Fruit fly (Drosophila melanogaster) Kc167 (cell line): Measurements from ENCODE around the gene Elp3.

Experiments used
- Myc ChIP-seq: fragments of >200 bp; optimal IDR thresholded peaks from 2 replicates; lab custom pipeline; 2017; ENCODE audit warnings: missing external identifiers
- Sin3A ChIP-seq: fragments of >200 bp; optimal IDR thresholded peaks from 2 replicates; lab custom pipeline; 2018; ENCODE audit warnings: missing external identifiers
- h ChIP-seq: fragments of >200 bp; optimal IDR thresholded peaks from 3 replicates; lab custom pipeline; 2018; ENCODE audit warnings: missing external identifiers
- insv ChIP-seq: fragments of >200 bp; optimal IDR thresholded peaks from 3 replicates; lab custom pipeline; 2018; ENCODE audit warnings: missing external identifiers
- psq ChIP-seq: fragments of >200 bp; optimal IDR thresholded peaks from 2 replicates; lab custom pipeline; 2017; ENCODE audit warnings: missing external identifiers
- ttk ChIP-seq: sonication (Bioruptor generic); optimal IDR thresholded peaks from 2 replicates; lab custom pipeline; 2017; ENCODE audit warnings: missing external identifiers

Gene Elp3

DNA sequence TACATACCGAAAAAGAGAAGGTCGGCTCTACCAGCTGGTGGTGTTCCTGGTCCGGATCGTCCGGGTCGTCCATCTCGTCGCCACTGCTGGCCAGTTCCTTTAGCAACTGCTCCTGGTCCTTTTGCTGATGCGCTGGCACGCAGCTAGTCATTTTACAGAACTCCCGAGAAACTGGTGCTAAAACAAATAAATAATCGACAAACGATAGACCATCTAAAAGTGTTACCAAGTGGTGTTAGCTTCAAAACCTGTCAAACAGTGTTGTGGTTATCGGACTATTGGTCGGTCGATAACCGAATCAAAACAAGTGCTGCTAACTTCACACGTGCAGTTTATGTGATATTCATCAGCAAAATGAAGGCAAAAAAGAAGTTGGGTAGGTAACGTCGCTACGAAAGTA lies at the start of gene Elp3, which contains the start of gene morgue:
Gene Elp3 (plus strand): TSS at position 276 of the 400 bp plus-strand sequence.
Gene morgue (minus strand): TSS at position 224 of the 400 bp plus-strand sequence.
- TF ChIP-seq insv (lab: Kevin White, UChicago) (no peak), h (no peak), psq (lab: Kevin White, UChicago) (no peak), ttk (no peak), Myc (lab: Kevin White, UChicago) (no peak), Sin3A (lab: Kevin White, UChicago) (no peak)

DNA sequence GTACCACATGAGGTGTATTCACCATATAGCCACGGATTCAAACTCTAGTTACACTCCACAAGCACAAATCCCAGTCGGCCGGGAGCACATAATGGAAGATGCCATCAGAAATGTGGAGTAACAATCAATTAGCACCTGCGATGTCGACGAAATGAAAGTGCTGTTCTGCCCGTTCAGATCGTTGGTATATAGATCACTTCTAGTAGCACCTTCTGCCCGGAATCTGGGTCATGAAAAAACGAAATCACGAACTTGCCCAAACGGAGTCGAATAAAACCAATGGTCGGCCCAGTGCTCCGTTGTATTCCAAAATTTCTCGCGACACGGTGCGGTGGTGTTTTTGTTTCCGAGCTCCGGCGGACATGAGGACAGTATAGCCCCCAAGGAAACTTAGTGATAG lies 43.9 kb upstream of the Elp3 start, which contains the start of gene CG33003:
Gene CG33003 (plus strand): TSS at position 301 of the 400 bp plus-strand sequence.
- TF ChIP-seq psq (lab: Kevin White, UChicago) (no peak), h (no peak), ttk (no peak), insv (lab: Kevin White, UChicago) (no peak), Myc (lab: Kevin White, UChicago) (no peak), Sin3A (lab: Kevin White, UChicago) (no peak)

DNA sequence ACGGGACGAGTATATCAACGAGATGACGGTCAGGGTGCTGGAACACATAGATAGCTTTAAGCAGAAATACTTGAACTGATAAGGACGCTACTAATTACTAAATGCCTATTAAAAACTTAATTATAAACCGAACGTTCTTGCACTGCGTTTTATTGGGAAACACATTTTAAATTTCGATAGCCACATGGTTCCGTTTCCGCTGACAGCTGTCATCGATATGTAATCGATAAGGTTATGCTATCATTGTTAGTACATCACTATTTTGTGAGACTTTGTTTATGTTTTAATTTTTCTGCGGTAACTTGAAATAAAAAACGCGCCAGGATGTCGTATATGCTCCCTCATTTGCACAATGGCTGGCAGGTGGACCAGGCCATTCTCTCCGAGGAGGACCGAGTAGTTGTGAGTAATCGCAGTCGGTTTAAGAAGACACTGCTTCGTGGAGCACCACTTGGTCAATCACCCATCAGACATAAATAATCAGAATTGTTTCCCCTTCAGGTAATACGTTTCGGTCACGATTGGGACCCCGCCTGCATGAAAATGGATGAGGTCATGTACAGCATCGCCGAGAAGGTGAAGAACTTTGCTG lies 41.4 kb upstream of the Elp3 start, which contains the start of gene Dim1:
Gene Dim1 (plus strand): TSS at position 239 of the 592 bp plus-strand sequence.
- TF ChIP-seq Myc (lab: Kevin White, UChicago) (no peak), psq (lab: Kevin White, UChicago) (no peak), h (no peak), ttk (no peak), insv (lab: Kevin White, UChicago) (no peak), Sin3A (lab: Kevin White, UChicago) (no peak)

dm6 chr2L:4410855-4411254 lies 33.7 kb upstream of the Elp3 start, which contains the start of gene CG43055:
TSS of gene CG43055 (plus strand) at chr2L:4411155.
- no peak for TF ChIP-seq insv (lab: Kevin White, UChicago)
- TF ChIP-seq psq (lab: Kevin White, UChicago) = no peak
- no peak for TF ChIP-seq ttk
- no peak for TF ChIP-seq h
- TF ChIP-seq Sin3A (lab: Kevin White, UChicago) = no peak
- TF ChIP-seq Myc (lab: Kevin White, UChicago) = no peak

- TF ChIP-seq insv (lab: Kevin White, UChicago) = no peak
- no peak for TF ChIP-seq Sin3A (lab: Kevin White, UChicago)
- TF ChIP-seq ttk = no peak
- TF ChIP-seq psq (lab: Kevin White, UChicago) = no peak
- TF ChIP-seq h = no peak
- TF ChIP-seq Myc (lab: Kevin White, UChicago) = no peak
Measured at dm6 chr2L:4414059-4414458, 30.5 kb upstream of the Elp3 start.

- TF ChIP-seq Myc (lab: Kevin White, UChicago) = no peak
- no peak for TF ChIP-seq h
- TF ChIP-seq ttk = no peak
- no peak for TF ChIP-seq psq (lab: Kevin White, UChicago)
- no peak for TF ChIP-seq insv (lab: Kevin White, UChicago)
- TF ChIP-seq Sin3A (lab: Kevin White, UChicago) = no peak
Measured at dm6 chr2L:4416089-4416488, 28.4 kb upstream of the Elp3 start.

DNA sequence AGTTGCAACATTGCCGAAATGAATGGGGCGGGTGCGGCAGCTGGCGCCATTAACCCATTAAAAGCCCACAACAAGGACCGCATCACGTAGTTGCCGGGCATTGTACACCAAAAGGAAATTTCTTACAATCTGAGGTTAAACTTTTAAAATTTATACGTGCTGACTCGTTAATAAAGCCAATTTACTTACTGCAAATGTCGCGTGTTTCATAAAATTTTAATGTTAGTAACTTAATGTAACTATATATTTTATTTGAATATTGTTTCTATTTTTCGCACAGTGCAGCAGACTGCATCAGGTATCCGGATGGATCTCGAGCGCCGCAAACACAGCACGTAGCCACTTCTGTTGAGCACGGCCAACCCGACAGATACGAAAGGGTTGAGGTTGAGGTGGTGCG lies 27.6 kb upstream of the Elp3 start:
- TF ChIP-seq h (no peak), Sin3A (lab: Kevin White, UChicago) (no peak), ttk (no peak), Myc (lab: Kevin White, UChicago) (no peak), insv (lab: Kevin White, UChicago) (no peak), psq (lab: Kevin White, UChicago) (no peak)

- TF ChIP-seq h (no peak), insv (lab: Kevin White, UChicago) (no peak), Myc (lab: Kevin White, UChicago) (no peak), ttk (no peak), Sin3A (lab: Kevin White, UChicago) (no peak)
Measured at dm6 chr2L:4417982-4418381, 26.6 kb upstream of the Elp3 start.

DNA sequence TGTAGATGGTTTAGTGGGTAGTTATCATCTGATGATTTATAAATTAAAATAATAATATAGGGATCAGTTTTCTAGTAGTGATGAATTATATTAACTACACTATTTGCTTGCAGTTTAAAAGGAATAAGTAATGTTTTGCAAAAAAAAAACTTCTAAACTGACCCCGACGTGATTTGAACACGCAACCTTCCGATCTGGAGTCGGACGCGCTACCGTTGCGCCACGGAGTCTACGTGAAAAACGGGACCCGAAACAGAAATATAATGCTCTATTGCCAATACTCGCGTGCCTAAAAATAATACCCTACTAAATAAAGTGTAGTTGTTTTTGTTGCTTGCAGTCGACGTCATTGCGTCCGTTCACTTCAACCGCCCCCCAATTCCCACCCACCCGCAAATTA lies 25.7 kb upstream of the Elp3 start:
- TF ChIP-seq h = no peak
- TF ChIP-seq psq (lab: Kevin White, UChicago) = no peak

- TF ChIP-seq Myc (lab: Kevin White, UChicago) = no peak
- no peak for TF ChIP-seq psq (lab: Kevin White, UChicago)
- TF ChIP-seq h = no peak
- TF ChIP-seq Sin3A (lab: Kevin White, UChicago) = no peak
- TF ChIP-seq ttk = no peak
- no peak for TF ChIP-seq insv (lab: Kevin White, UChicago)
Measured at dm6 chr2L:4422154-4422553, 22.4 kb upstream of the Elp3 start.

DNA sequence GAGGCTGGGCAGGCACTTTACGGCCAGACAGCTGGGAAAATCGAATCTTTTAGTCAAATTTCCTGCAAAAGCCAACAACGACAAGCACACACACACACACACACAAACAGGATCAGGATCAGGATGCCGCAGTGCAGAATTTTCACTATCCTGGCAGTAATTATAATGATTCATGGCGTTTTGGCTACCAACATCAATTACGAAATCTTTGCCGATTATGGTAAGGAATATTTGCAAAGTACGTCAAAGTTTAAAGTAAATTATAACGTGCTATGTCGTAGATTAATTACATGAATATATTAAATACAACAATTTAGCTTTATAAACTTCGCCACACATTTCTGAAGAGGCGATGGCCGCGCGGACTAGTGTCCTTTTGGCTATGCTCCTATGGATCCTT lies 10.9 kb upstream of the Elp3 start, which contains the start of the genes CG34177 and CG34178:
Gene CG34177 (plus strand): TSS at position 301 of the 400 bp plus-strand sequence.
Gene CG34178 (plus strand): TSS at position 301 of the 400 bp plus-strand sequence.
- TF ChIP-seq psq (lab: Kevin White, UChicago) (no peak), ttk (no peak), h (no peak), insv (lab: Kevin White, UChicago) (no peak), Myc (lab: Kevin White, UChicago) (no peak), Sin3A (lab: Kevin White, UChicago) (no peak)

dm6 chr2L:4437487-4437886 lies 7.0 kb upstream of the Elp3 start, which contains the start of gene CG43056:
TSS of gene CG43056 (plus strand) at chr2L:4437787.
- TF ChIP-seq insv (lab: Kevin White, UChicago) = no peak
- TF ChIP-seq ttk = no peak
- no peak for TF ChIP-seq h
- TF ChIP-seq Sin3A (lab: Kevin White, UChicago) = no peak
- no peak for TF ChIP-seq Myc (lab: Kevin White, UChicago)
- no peak for TF ChIP-seq psq (lab: Kevin White, UChicago)
